Worm (Caenorhabditis elegans) whole organism, L3 larva: ENCODE results near the gene pus-1.

Experiments
- ZK546.5 ChIP-seq: sonication (generic microtip); optimal IDR thresholded peaks from 2 replicates; lab custom pipeline; 2017; ENCODE audit warnings: missing biosample characterization, missing genetic modification characterization
- aly-2 ChIP-seq: fragments of 150-350 bp; optimal IDR thresholded peaks from 2 replicates; lab custom pipeline; 2014; ENCODE audit warnings: missing biosample characterization, missing genetic modification characterization
- ceh-16 ChIP-seq: sonication (generic microtip); optimal IDR thresholded peaks from 2 replicates; lab custom pipeline; 2017; ENCODE audit warnings: missing biosample characterization, missing genetic modification characterization
- ceh-28 ChIP-seq: fragments of 150-350 bp; optimal IDR thresholded peaks from 2 replicates; lab custom pipeline; 2014; ENCODE audit warnings: missing biosample characterization, missing genetic modification reagents, missing genetic modification characterization
- ceh-82 ChIP-seq: fragments of 150-350 bp; optimal IDR thresholded peaks from 2 replicates; lab custom pipeline; 2014; ENCODE audit warnings: missing biosample characterization, missing genetic modification characterization
- ceh-9 ChIP-seq: sonication (generic microtip); optimal IDR thresholded peaks from 2 replicates; lab custom pipeline; 2018; ENCODE audit warnings: missing biosample characterization, missing genetic modification characterization
- daf-12 ChIP-seq: fragments of 150-350 bp; optimal IDR thresholded peaks from 2 replicates; lab custom pipeline; 2014; ENCODE audit warnings: missing biosample characterization, missing genetic modification reagents, missing genetic modification characterization
- egl-27 ChIP-seq: sonication (generic microtip); optimal IDR thresholded peaks from 4 replicates; lab custom pipeline; 2017; ENCODE audit warnings: missing biosample characterization, missing genetic modification reagents, missing genetic modification characterization
- egl-5 ChIP-seq: fragments of 150-350 bp; optimal IDR thresholded peaks from 2 replicates; lab custom pipeline; 2017; ENCODE audit warnings: missing biosample characterization, missing genetic modification reagents, missing genetic modification characterization, inconsistent platforms
- elt-2 ChIP-seq: sonication (generic microtip); optimal IDR thresholded peaks from 2 replicates; lab custom pipeline; 2016; ENCODE audit warnings: missing genetic modification reagents, mild to moderate bottlenecking, missing genetic modification characterization, missing compliant biosample characterization
- elt-3 ChIP-seq, 3 experiments: fragments of 150-350 bp in 1 of 3; sonication (generic microtip) in 2 of 3; optimal IDR thresholded peaks; 2 replicates in 2 of 3; 4 replicates in 1 of 3; lab custom pipeline; 2014 to 2017; ENCODE audit warnings: missing biosample characterization in 3 of 3, missing genetic modification characterization in 3 of 3
- eor-1 ChIP-seq, 2 experiments: fragments of 150-350 bp; optimal IDR thresholded peaks; 2 replicates each; lab custom pipeline; 2014 to 2018; ENCODE audit warnings: missing biosample characterization in 2 of 2, missing genetic modification characterization in 2 of 2
- fkh-10 ChIP-seq: sonication (generic microtip); optimal IDR thresholded peaks from 2 replicates; lab custom pipeline; 2017; ENCODE audit warnings: missing biosample characterization, missing genetic modification reagents, missing genetic modification characterization
- fos-1 ChIP-seq: fragments of 150-350 bp; optimal IDR thresholded peaks from 2 replicates; lab custom pipeline; 2014; ENCODE audit warnings: missing biosample characterization, missing genetic modification characterization
- hmg-11 ChIP-seq: sonication (generic microtip); optimal IDR thresholded peaks from 2 replicates; lab custom pipeline; 2016; ENCODE audit warnings: missing genetic modification characterization, missing compliant biosample characterization
- jun-1 ChIP-seq: fragments of 150-350 bp; optimal IDR thresholded peaks from 2 replicates; lab custom pipeline; 2014; ENCODE audit warnings: missing biosample characterization, missing genetic modification reagents, missing genetic modification characterization
- lin-39 ChIP-seq: fragments of 150-350 bp; optimal IDR thresholded peaks from 2 replicates; lab custom pipeline; 2018; ENCODE audit warnings: missing biosample characterization, missing genetic modification reagents, missing genetic modification characterization
- lsy-12 ChIP-seq: sonication (generic microtip); optimal IDR thresholded peaks from 2 replicates; lab custom pipeline; 2016; ENCODE audit warnings: mild to moderate bottlenecking, missing genetic modification characterization, missing compliant biosample characterization
- mdl-1 ChIP-seq: fragments of 150-350 bp; optimal IDR thresholded peaks from 2 replicates; lab custom pipeline; 2014; ENCODE audit warnings: missing biosample characterization, missing genetic modification characterization
- mml-1 ChIP-seq: fragments of 150-350 bp; sonication (generic microtip); optimal IDR thresholded peaks from 3 replicates; lab custom pipeline; 2014; ENCODE audit warnings: missing biosample characterization, missing genetic modification characterization
- nfya-1 ChIP-seq: sonication (generic microtip); optimal IDR thresholded peaks from 2 replicates; lab custom pipeline; 2017; ENCODE audit warnings: missing genetic modification characterization, mild to moderate bottlenecking, missing compliant biosample characterization, antibody characterized with exemption, moderate library complexity; ENCODE audit not compliant: insufficient read depth
- nhr-11 ChIP-seq: fragments of 150-350 bp; optimal IDR thresholded peaks from 2 replicates; lab custom pipeline; 2014; ENCODE audit warnings: missing biosample characterization, missing genetic modification characterization
- nhr-12 ChIP-seq: fragments of 150-350 bp; optimal IDR thresholded peaks from 2 replicates; lab custom pipeline; 2014; ENCODE audit warnings: missing biosample characterization, missing genetic modification characterization
- nhr-25 ChIP-seq: sonication (generic microtip); optimal IDR thresholded peaks from 2 replicates; lab custom pipeline; 2017; ENCODE audit warnings: missing biosample characterization, missing genetic modification characterization
- nhr-43 ChIP-seq: sonication (generic microtip); optimal IDR thresholded peaks from 2 replicates; lab custom pipeline; 2016; ENCODE audit warnings: mild to moderate bottlenecking, missing genetic modification characterization, missing compliant biosample characterization; ENCODE audit not compliant: poor library complexity, severe bottlenecking
- nhr-76 ChIP-seq: fragments of 150-350 bp; sonication (generic microtip); optimal IDR thresholded peaks from 5 replicates; lab custom pipeline; 2014; ENCODE audit warnings: missing biosample characterization, missing genetic modification characterization
- nhr-77 ChIP-seq: fragments of 150-350 bp; optimal IDR thresholded peaks from 2 replicates; lab custom pipeline; 2014; ENCODE audit warnings: missing biosample characterization, missing genetic modification characterization
- pha-4 ChIP-seq: fragments of 150-350 bp; optimal IDR thresholded peaks from 2 replicates; lab custom pipeline; 2014; ENCODE audit warnings: missing biosample characterization, missing genetic modification reagents, missing genetic modification characterization
- pqm-1 ChIP-seq: fragments of 150-350 bp; optimal IDR thresholded peaks from 2 replicates; lab custom pipeline; 2017; ENCODE audit warnings: missing biosample characterization, missing genetic modification characterization, inconsistent platforms
- sea-2 ChIP-seq: fragments of 150-350 bp; sonication (generic microtip); optimal IDR thresholded peaks from 4 replicates; lab custom pipeline; 2014; ENCODE audit warnings: missing biosample characterization, missing genetic modification reagents, missing genetic modification characterization
- skn-1 ChIP-seq: fragments of 150-350 bp; optimal IDR thresholded peaks from 2 replicates; lab custom pipeline; 2014; ENCODE audit warnings: missing biosample characterization, missing genetic modification characterization
- snpc-4 ChIP-seq: fragments of 150-350 bp; optimal IDR thresholded peaks from 2 replicates; lab custom pipeline; 2014; ENCODE audit warnings: missing biosample characterization, missing genetic modification characterization
- tbx-2 ChIP-seq: sonication (generic microtip); optimal IDR thresholded peaks from 2 replicates; lab custom pipeline; 2016; ENCODE audit warnings: mild to moderate bottlenecking, missing genetic modification characterization, missing compliant biosample characterization
- unc-39 ChIP-seq: sonication (generic microtip); optimal IDR thresholded peaks from 4 replicates; lab custom pipeline; 2017; ENCODE audit warnings: missing biosample characterization, missing genetic modification characterization
- unc-62 ChIP-seq: fragments of 150-350 bp; sonication (generic microtip); optimal IDR thresholded peaks from 4 replicates; lab custom pipeline; 2014; ENCODE audit warnings: missing biosample characterization, missing genetic modification reagents, missing genetic modification characterization
- ztf-4 ChIP-seq: fragments of 150-350 bp; optimal IDR thresholded peaks from 2 replicates; lab custom pipeline; 2014; ENCODE audit warnings: missing biosample characterization, missing genetic modification characterization

Gene pus-1

ce11 chrV:16842941-16843340 is 48.2 kb upstream of the pus-1 start, which contains the start of gene clec-25:
Gene clec-25, plus strand, starts transcription at chrV:16843241.
- TF ChIP-seq tbx-2 (no peak), nhr-11 (no peak), nhr-25 (tag; lab: Kevin White, UChicago) (no peak), ceh-16 (tag; lab: Kevin White, UChicago) (no peak), mdl-1 (tag; lab: Kevin White, UChicago) (no peak), aly-2 (tag; lab: Kevin White, UChicago) (no peak), unc-62 (no peak), skn-1 (tag; lab: Kevin White, UChicago) (no peak), ztf-4 (no peak), hmg-11 (tag; lab: Kevin White, UChicago) (no peak), ceh-9 (tag; lab: Kevin White, UChicago) (no peak)
- TF ChIP-seq, all 47 proteins: peak for 0

- TF ChIP-seq fos-1 (tag; lab: Kevin White, UChicago), result no peak
- TF ChIP-seq nhr-12 (tag; lab: Kevin White, UChicago), result no peak
- TF ChIP-seq pha-4 (tag; lab: Kevin White, UChicago), result no peak
- no peak for TF ChIP-seq snpc-4
- no peak for TF ChIP-seq tbx-2
- TF ChIP-seq nhr-25 (tag; lab: Kevin White, UChicago), result no peak
- TF ChIP-seq egl-5 (tag; lab: Kevin White, UChicago), result no peak
- TF ChIP-seq nhr-76 (tag; lab: Kevin White, UChicago), result no peak
- TF ChIP-seq nhr-11, result no peak
- TF ChIP-seq sea-2 (GFP tag; lab: Kevin White, UChicago), result no peak
- TF ChIP-seq aly-2 (tag; lab: Kevin White, UChicago), result no peak
- no peak for TF ChIP-seq ceh-82 (tag; lab: Kevin White, UChicago)
- TF ChIP-seq elt-3 (tag; optimal IDR thresholded peaks at IDR 0.05; lab: Kevin White, UChicago), result no peak
- no peak for TF ChIP-seq nhr-77 (tag; lab: Kevin White, UChicago)
- TF ChIP-seq daf-12 (tag; lab: Kevin White, UChicago), result no peak
- no peak for TF ChIP-seq ceh-16 (tag; lab: Kevin White, UChicago)
- TF ChIP-seq elt-2 (tag; lab: Kevin White, UChicago), result no peak
Observed at ce11 chrV:16840961-16841360, 46.2 kb upstream of the pus-1 start, which contains the start of gene clec-40. Gene clec-40, minus strand, starts transcription at chrV:16841061.

ce11 chrV:16840283-16840682 is 45.5 kb upstream of the pus-1 start:
- peak; percentile 90 for TF ChIP-seq elt-2 (tag; lab: Kevin White, UChicago)
- peak; percentile 66 for TF ChIP-seq jun-1
- no peak for TF ChIP-seq ZK546.5
- no peak for TF ChIP-seq lsy-12 (tag; lab: Kevin White, UChicago)
- peak; percentile 64 for TF ChIP-seq pqm-1
- TF ChIP-seq skn-1 (tag; lab: Kevin White, UChicago), result no peak
- TF ChIP-seq, all 47 proteins: peak for 3

ce11 chrV:16838435-16838834 is 43.7 kb upstream of the pus-1 start:
- TF ChIP-seq eor-1 (tag; optimal IDR thresholded peaks at IDR 0.05; lab: Kevin White, UChicago), result no peak
- TF ChIP-seq egl-27 (tag; lab: Kevin White, UChicago), result no peak
- no peak for TF ChIP-seq unc-39 (tag; lab: Kevin White, UChicago)
- no peak for TF ChIP-seq ceh-28
- TF ChIP-seq pqm-1, result no peak
- TF ChIP-seq nhr-43 (tag; lab: Kevin White, UChicago), result no peak
- TF ChIP-seq mml-1 (tag; lab: Kevin White, UChicago), result no peak
- TF ChIP-seq nhr-12 (tag; lab: Kevin White, UChicago), result no peak
- no peak for TF ChIP-seq elt-2 (tag; lab: Kevin White, UChicago)
- no peak for TF ChIP-seq ceh-9 (tag; lab: Kevin White, UChicago)
- no peak for TF ChIP-seq skn-1 (tag; lab: Kevin White, UChicago)
- TF ChIP-seq fkh-10 (GFP tag; lab: Kevin White, UChicago), result no peak
- no peak for TF ChIP-seq lin-39 (tag; lab: Kevin White, UChicago)
- no peak for TF ChIP-seq elt-3 (tag; optimal IDR thresholded peaks at IDR 0.05; lab: Kevin White, UChicago)
- no peak for TF ChIP-seq nfya-1 (tag; lab: Kevin White, UChicago)
- no peak for TF ChIP-seq ztf-4
- TF ChIP-seq ZK546.5, result no peak
- no peak for TF ChIP-seq fos-1 (tag; lab: Kevin White, UChicago)
- no peak for TF ChIP-seq nhr-11
